Worm (Caenorhabditis elegans) whole organism, L4/young adult: ENCODE results near the gene srx-42.

Experiments used
- W03F9.2 ChIP-seq: fragments of 150-350 bp; optimal IDR thresholded peaks from 2 replicates; lab custom pipeline; 2014; ENCODE audit warnings: missing biosample characterization, missing genetic modification characterization
- dao-5 ChIP-seq: sonication (generic microtip); optimal IDR thresholded peaks from 2 replicates; lab custom pipeline; 2016; ENCODE audit warnings: missing genotype, missing genetic modification characterization, moderate library complexity, missing compliant biosample characterization
- him-1 ChIP-seq: sonication (generic microtip); optimal IDR thresholded peaks from 2 replicates; lab custom pipeline; 2016; ENCODE audit warnings: missing genotype, missing genetic modification reagents, missing genetic modification characterization, missing compliant biosample characterization

- TF ChIP-seq W03F9.2: no peak
- TF ChIP-seq dao-5 (tag; lab: Kevin White, UChicago): no peak
- no peak for TF ChIP-seq him-1 (tag; lab: Kevin White, UChicago)
These were observed 47.9 kb upstream of the srx-42 start, which contains the start of gene cpt-5 for ce11 chrV:13872895-13873294.
